Fruit fly (Drosophila melanogaster) whole organism, embryonic: ENCODE data around the gene CG11608.

Experiments
- Adf1 ChIP-seq: fragments of 200-800 bp; sonication (Bioruptor generic); IDR thresholded peaks from 2 replicates; pipeline ENCODE4 v1.3.6; 2022; ENCODE audit warnings: missing biosample characterization, missing genetic modification characterization
- Blimp-1 ChIP-seq: fragments of 200-800 bp; sonication (Bioruptor generic); optimal IDR thresholded peaks from 3 replicates; lab custom pipeline; 2018; ENCODE audit warnings: missing biosample characterization, missing genetic modification characterization, mild to moderate bottlenecking, moderate library complexity, missing genetic modification reagents
- CG10543 ChIP-seq: fragments of 200-800 bp; sonication (Bioruptor generic); optimal IDR thresholded peaks from 3 replicates; lab custom pipeline; 2017; ENCODE audit warnings: missing biosample characterization, mild to moderate bottlenecking, missing genetic modification characterization, moderate library complexity
- CG12236 ChIP-seq: fragments of 200-800 bp; sonication (Bioruptor generic); optimal IDR thresholded peaks from 2 replicates; lab custom pipeline; 2016; ENCODE audit warnings: missing biosample characterization, missing genetic modification characterization
- CG13287 ChIP-seq: fragments of 200-800 bp; sonication (Bioruptor generic); IDR thresholded peaks from 2 replicates; pipeline ENCODE4 v1.3.6; 2022; ENCODE audit warnings: missing biosample characterization, missing genetic modification characterization; ENCODE audit not compliant: partially characterized antibody
- CG13296 ChIP-seq: fragments of 200-800 bp; sonication (Bioruptor generic); optimal IDR thresholded peaks from 3 replicates; lab custom pipeline; 2018; ENCODE audit warnings: missing biosample characterization, mild to moderate bottlenecking, missing genetic modification characterization
- CG17802 ChIP-seq: fragments of 200-800 bp; sonication (Bioruptor generic); optimal IDR thresholded peaks from 2 replicates; lab custom pipeline; 2018; ENCODE audit warnings: missing biosample characterization, mild to moderate bottlenecking, missing genetic modification characterization, moderate library complexity
- CG18599 ChIP-seq: fragments of 200-800 bp; sonication (Bioruptor generic); optimal IDR thresholded peaks from 3 replicates; lab custom pipeline; 2017; ENCODE audit warnings: missing biosample characterization, missing genetic modification characterization, mild to moderate bottlenecking, moderate library complexity, missing genetic modification reagents
- CG2120 ChIP-seq: fragments of 200-800 bp; sonication (Bioruptor generic); optimal IDR thresholded peaks from 3 replicates; lab custom pipeline; 2016; ENCODE audit warnings: missing biosample characterization, missing genetic modification characterization
- CG30403 ChIP-seq: fragments of 200-800 bp; sonication (Bioruptor generic); optimal IDR thresholded peaks from 3 replicates; lab custom pipeline; 2016; ENCODE audit warnings: missing biosample characterization, missing genetic modification characterization
- CG32532 ChIP-seq: fragments of 200-800 bp; sonication (Bioruptor generic); IDR thresholded peaks from 2 replicates; pipeline ENCODE4 v1.3.6; 2022; ENCODE audit warnings: missing biosample characterization, missing genetic modification characterization
- CG34376 ChIP-seq: fragments of 200-800 bp; sonication (Bioruptor generic); optimal IDR thresholded peaks from 2 replicates; lab custom pipeline; 2018; ENCODE audit warnings: missing biosample characterization, mild to moderate bottlenecking, missing genetic modification characterization
- CG3995 ChIP-seq: fragments of 200-800 bp; sonication (Bioruptor generic); optimal IDR thresholded peaks from 3 replicates; lab custom pipeline; 2016; ENCODE audit warnings: missing biosample characterization, missing genetic modification characterization
- CG42726 ChIP-seq: fragments of 200-800 bp; sonication (Bioruptor generic); IDR thresholded peaks from 2 replicates; pipeline ENCODE4 v1.3.6; 2022; ENCODE audit warnings: missing biosample characterization, missing genetic modification characterization; ENCODE audit not compliant: partially characterized antibody
- CG6683 ChIP-seq: fragments of 200-800 bp; sonication (Bioruptor generic); optimal IDR thresholded peaks from 2 replicates; lab custom pipeline; 2017; ENCODE audit warnings: missing biosample characterization, mild to moderate bottlenecking, missing genetic modification characterization, missing genetic modification reagents
- CG7963 ChIP-seq: fragments of 200-800 bp; sonication (Bioruptor generic); IDR thresholded peaks from 3 replicates; pipeline ENCODE4 v1.3.6; 2022; ENCODE audit warnings: missing biosample characterization, missing genetic modification characterization; ENCODE audit not compliant: partially characterized antibody
- CrebB ChIP-seq: fragments of 200-800 bp; sonication (Bioruptor generic); optimal IDR thresholded peaks from 3 replicates; lab custom pipeline; 2018; ENCODE audit warnings: missing biosample characterization, mild to moderate bottlenecking, missing genetic modification characterization
- Doc2 ChIP-seq: fragments of 200-800 bp; sonication (Bioruptor generic); IDR thresholded peaks from 2 replicates; pipeline ENCODE4 v1.3.6; 2022; ENCODE audit warnings: missing biosample characterization, missing genetic modification characterization
- Drgx ChIP-seq: fragments of 200-800 bp; sonication (Bioruptor generic); IDR thresholded peaks from 2 replicates; pipeline ENCODE4 v1.3.6; 2022; ENCODE audit warnings: missing biosample characterization, missing genetic modification characterization
- Fer3 ChIP-seq: fragments of 200-800 bp; sonication (Bioruptor generic); optimal IDR thresholded peaks from 2 replicates; lab custom pipeline; 2018; ENCODE audit warnings: missing biosample characterization, mild to moderate bottlenecking, missing genetic modification characterization, moderate library complexity
- HLH4C ChIP-seq: fragments of 200-800 bp; sonication (Bioruptor generic); IDR thresholded peaks from 3 replicates; pipeline ENCODE4 v1.3.6; 2022; ENCODE audit warnings: missing biosample characterization, missing genetic modification characterization; ENCODE audit not compliant: partially characterized antibody
- Hr78 ChIP-seq, 2 experiments: fragments of 200-800 bp in 1 of 2; fragments of >200 bp in 1 of 2; sonication (Bioruptor generic) in 1 of 2; optimal IDR thresholded peaks; 2 replicates each; lab custom pipeline; 2017 to 2019; ENCODE audit warnings: missing biosample characterization in 2 of 2, missing genetic modification characterization in 2 of 2, mild to moderate bottlenecking in 1 of 2, moderate library complexity in 1 of 2
- Lim3 ChIP-seq: fragments of 200-800 bp; sonication (Bioruptor generic); IDR thresholded peaks from 2 replicates; pipeline ENCODE4 v1.3.6; 2022; ENCODE audit warnings: missing biosample characterization, missing genetic modification characterization
- Rfx ChIP-seq: fragments of 200-800 bp; sonication (Bioruptor generic); IDR thresholded peaks from 2 replicates; pipeline ENCODE4 v1.3.6; 2022; ENCODE audit warnings: missing biosample characterization, missing genetic modification characterization
- Stat92E ChIP-seq, 3 experiments: fragments of >200 bp in 2 of 3; fragments of 200-800 bp in 1 of 3; sonication (Bioruptor generic) in 1 of 3; optimal IDR thresholded peaks; 2 replicates each; lab custom pipeline; 2017 to 2019; ENCODE audit warnings: missing biosample characterization in 3 of 3, missing genetic modification characterization in 3 of 3, mild to moderate bottlenecking in 1 of 3, moderate library complexity in 1 of 3
- TFAM ChIP-seq: fragments of 200-800 bp; sonication (Bioruptor generic); optimal IDR thresholded peaks from 2 replicates; lab custom pipeline; 2017; ENCODE audit warnings: missing biosample characterization, missing genetic modification characterization, inconsistent platforms
- bsh ChIP-seq, 2 experiments: fragments of 200-800 bp; sonication (Bioruptor generic); optimal IDR thresholded peaks; 2 replicates each; lab custom pipeline; 2017 to 2018; ENCODE audit warnings: mild to moderate bottlenecking in 2 of 2, missing biosample characterization in 2 of 2, missing genetic modification characterization in 2 of 2, moderate library complexity in 1 of 2
- cas ChIP-seq: fragments of 200-800 bp; sonication (Bioruptor generic); IDR thresholded peaks from 2 replicates; pipeline ENCODE4 v1.3.6; 2022; ENCODE audit warnings: missing biosample characterization, missing genetic modification characterization
- chinmo ChIP-seq: fragments of 200-800 bp; sonication (Bioruptor generic); IDR thresholded peaks from 4 replicates; pipeline ENCODE4 v1.3.6; 2022; ENCODE audit warnings: missing biosample characterization, missing genetic modification characterization; ENCODE audit not compliant: partially characterized antibody
- cwo ChIP-seq: fragments of 200-800 bp; sonication (Bioruptor generic); optimal IDR thresholded peaks from 3 replicates; lab custom pipeline; 2017; ENCODE audit warnings: missing biosample characterization, missing genetic modification characterization, mild to moderate bottlenecking, moderate library complexity, missing genetic modification reagents
- dimm ChIP-seq: fragments of 200-800 bp; sonication (Bioruptor generic); IDR thresholded peaks from 2 replicates; pipeline ENCODE4 v1.3.6; 2022; ENCODE audit warnings: missing biosample characterization, missing genetic modification characterization
- dysf ChIP-seq: fragments of 200-800 bp; sonication (Bioruptor generic); IDR thresholded peaks from 3 replicates; pipeline ENCODE4 v1.3.6; 2022; ENCODE audit warnings: missing biosample characterization, missing genetic modification characterization
- fru ChIP-seq: fragments of >200 bp; optimal IDR thresholded peaks from 2 replicates; lab custom pipeline; 2017
- ftz-f1 ChIP-seq: fragments of 200-800 bp; sonication (Bioruptor generic); optimal IDR thresholded peaks from 2 replicates; lab custom pipeline; 2016; ENCODE audit warnings: missing biosample characterization, missing genetic modification characterization
- hkb ChIP-seq, 2 experiments: fragments of 200-800 bp in 1 of 2; fragments of >200 bp in 1 of 2; sonication (Bioruptor generic) in 1 of 2; IDR thresholded peaks in 1 of 2; optimal IDR thresholded peaks in 1 of 2; 2 replicates each; pipeline versions ENCODE4 v1.3.6 to Lab custom; 2017 to 2022; ENCODE audit warnings: missing biosample characterization in 1 of 2, missing genetic modification characterization in 1 of 2
- lab ChIP-seq: fragments of 200-800 bp; sonication (Bioruptor generic); optimal IDR thresholded peaks from 3 replicates; lab custom pipeline; 2017; ENCODE audit warnings: missing biosample characterization, missing genetic modification characterization, mild to moderate bottlenecking, moderate library complexity, missing genetic modification reagents
- lov ChIP-seq, 2 experiments: fragments of 200-800 bp in 1 of 2; fragments of >200 bp in 1 of 2; sonication (Bioruptor generic) in 1 of 2; IDR thresholded peaks in 1 of 2; optimal IDR thresholded peaks in 1 of 2; 2 replicates in 1 of 2; 3 replicates in 1 of 2; pipeline versions ENCODE4 v1.3.6 to Lab custom; 2017 to 2022; ENCODE audit warnings: missing biosample characterization in 1 of 2, missing genetic modification characterization in 1 of 2
- nmo ChIP-seq: fragments of 200-800 bp; sonication (Bioruptor generic); optimal IDR thresholded peaks from 2 replicates; lab custom pipeline; 2018; ENCODE audit warnings: missing biosample characterization, mild to moderate bottlenecking, missing genetic modification characterization, moderate library complexity
- pan ChIP-seq, 4 experiments: fragments of >200 bp in 3 of 4; fragments of 200-800 bp in 1 of 4; sonication (Bioruptor generic) in 1 of 4; optimal IDR thresholded peaks in 3 of 4; IDR thresholded peaks in 1 of 4; 2 replicates each; pipeline versions ENCODE4 v1.3.6 to Lab custom; 2017 to 2022; ENCODE audit warnings: missing biosample characterization in 2 of 4, missing genetic modification characterization in 2 of 4, mixed read lengths in 1 of 4
- phol ChIP-seq: fragments of 200-800 bp; sonication (Bioruptor generic); optimal IDR thresholded peaks from 3 replicates; lab custom pipeline; 2018; ENCODE audit warnings: missing biosample characterization, mild to moderate bottlenecking, missing genetic modification characterization, moderate library complexity
- prd ChIP-seq, 3 experiments: fragments of >200 bp in 2 of 3; fragments of 200-800 bp in 1 of 3; sonication (Bioruptor generic) in 1 of 3; optimal IDR thresholded peaks in 2 of 3; IDR thresholded peaks in 1 of 3; 2 replicates in 2 of 3; 3 replicates in 1 of 3; pipeline versions ENCODE4 v1.3.6 to Lab custom; 2017 to 2022; ENCODE audit warnings: missing biosample characterization in 1 of 3, missing genetic modification characterization in 1 of 3
- repo ChIP-seq: fragments of 200-800 bp; sonication (Bioruptor generic); optimal IDR thresholded peaks from 2 replicates; lab custom pipeline; 2016; ENCODE audit warnings: missing biosample characterization, missing genetic modification characterization
- seq ChIP-seq: fragments of 200-800 bp; sonication (Bioruptor generic); IDR thresholded peaks from 2 replicates; pipeline ENCODE4 v1.3.6; 2022; ENCODE audit warnings: missing biosample characterization, missing genetic modification characterization
- so ChIP-seq: fragments of 200-800 bp; sonication (Bioruptor generic); IDR thresholded peaks from 3 replicates; pipeline ENCODE4 v1.3.6; 2022; ENCODE audit warnings: missing biosample characterization, missing genetic modification characterization
- sug ChIP-seq: fragments of 200-800 bp; optimal IDR thresholded peaks from 2 replicates; lab custom pipeline; 2019; ENCODE audit warnings: missing biosample characterization, mild to moderate bottlenecking, missing genetic modification characterization, moderate library complexity

Gene CG11608

dm6 chr3R:12674041-12674623, 35.9 kb downstream of the CG11608 start, which contains the start of gene Gnmt (continued):
- TF ChIP-seq CG12236 (GFP tag; lab: Kevin White, UChicago) = no peak
- no peak for TF ChIP-seq CG42726
- no peak for TF ChIP-seq HLH4C (GFP tag; lab: Robert Waterston, UW)
- TF ChIP-seq Blimp-1 (GFP tag; lab: Kevin White, UChicago) = peak; percentile 5
- peak; percentile 86 for TF ChIP-seq cwo (GFP tag; lab: Kevin White, UChicago)
- TF ChIP-seq CG18599 = peak; percentile 70
- TF ChIP-seq chinmo (GFP tag; lab: Robert Waterston, UW) = 0 out of 4 replicates have a peak, but pooled peaks have one; percentile 19
- peak in 1 of 2 experiments; percentile 10 for TF ChIP-seq bsh (GFP tag; optimal IDR thresholded peaks at IDR 0.05; lab: Kevin White, UChicago)
- peak; percentile 16 for TF ChIP-seq CG2120 (GFP tag; lab: Kevin White, UChicago)
- 0 out of 2 replicates have a peak, but pooled peaks have one; percentile 20 for TF ChIP-seq seq (GFP tag; lab: Robert Waterston, UW)
- TF ChIP-seq ftz-f1 = peak; percentile 26
- TF ChIP-seq CG34376 (GFP tag; lab: Kevin White, UChicago) = peak; percentile 78
- TF ChIP-seq nmo (GFP tag; lab: Kevin White, UChicago) = peak; percentile 5
- TF ChIP-seq CG32532 (GFP tag; lab: Robert Waterston, UW) = peak; percentile 33; the same call in 1 of the 2 replicates
- TF ChIP-seq dysf = peak; percentile 10; the same call in 1 of the 3 replicates
- TF ChIP-seq Lim3 (GFP tag; lab: Robert Waterston, UW) = no peak
- TF ChIP-seq CG10543 (GFP tag; lab: Kevin White, UChicago) = peak; percentile 10
- peak in 1 of 2 experiments; percentile 87 for TF ChIP-seq Hr78 (GFP tag; optimal IDR thresholded peaks at IDR 0.05; lab: Kevin White, UChicago)
- peak; percentile 11 for TF ChIP-seq CG30403 (GFP tag; lab: Kevin White, UChicago)
- peak; percentile 56 for TF ChIP-seq Rfx (GFP tag; lab: Robert Waterston, UW)
- TF ChIP-seq sug = peak; percentile 84
- no peak for TF ChIP-seq hkb (optimal IDR thresholded peaks at IDR 0.05; lab: Kevin White, UChicago)
- 0 out of 2 replicates have a peak, but pooled peaks have one; percentile 9 for TF ChIP-seq hkb (GFP tag; IDR thresholded peaks at IDR 0.05; lab: Robert Waterston, UW)
- TF ChIP-seq CG6683 (GFP tag; lab: Kevin White, UChicago) = no peak
- TF ChIP-seq lab = peak; percentile 22
- TF ChIP-seq Fer3 = peak; percentile 40
- no peak for TF ChIP-seq pan (optimal IDR thresholded peaks at IDR 0.05; lab: Kevin White, UChicago)
- TF ChIP-seq pan (GFP tag; optimal IDR thresholded peaks at IDR 0.05 in 1 of 2, IDR thresholded peaks at IDR 0.05 in 1 of 2) = peak in 1 of 2 experiments; percentile 16

dm6 chr3R:12676160-12676559, 37.9 kb downstream of the CG11608 start, which contains the start of gene CG43630:
TSS of gene CG43630 (minus strand) at chr3R:12676260.
- no peak for TF ChIP-seq Doc2 (GFP tag; lab: Robert Waterston, UW)
- TF ChIP-seq TFAM (GFP tag; lab: Kevin White, UChicago) = no peak
- TF ChIP-seq CrebB (tag; lab: Kevin White, UChicago) = no peak
- no peak for TF ChIP-seq Drgx (GFP tag; lab: Robert Waterston, UW)
- no peak for TF ChIP-seq ftz-f1
- TF ChIP-seq dimm (GFP tag; lab: Robert Waterston, UW) = no peak
- TF ChIP-seq Stat92E (GFP tag; optimal IDR thresholded peaks at IDR 0.05; lab: Kevin White, UChicago) = no peak
- no peak for TF ChIP-seq CG13287 (GFP tag; lab: Robert Waterston, UW)
- no peak for TF ChIP-seq fru (lab: Kevin White, UChicago)
- no peak for TF ChIP-seq so (GFP tag; lab: Robert Waterston, UW)
- TF ChIP-seq CG17802 (tag; lab: Kevin White, UChicago) = no peak
- TF ChIP-seq CG7963 (GFP tag; lab: Robert Waterston, UW) = no peak
- TF ChIP-seq repo = no peak
- TF ChIP-seq CG13296 = no peak
- no peak for TF ChIP-seq Adf1 (GFP tag; lab: Robert Waterston, UW)
- no peak for TF ChIP-seq phol (tag; lab: Kevin White, UChicago)
- no peak for TF ChIP-seq prd (optimal IDR thresholded peaks at IDR 0.05; lab: Kevin White, UChicago)
- no peak for TF ChIP-seq prd (GFP tag; IDR thresholded peaks at IDR 0.05; lab: Robert Waterston, UW)
- no peak for TF ChIP-seq lov (optimal IDR thresholded peaks at IDR 0.05; lab: Kevin White, UChicago)
- TF ChIP-seq lov (GFP tag; IDR thresholded peaks at IDR 0.05; lab: Robert Waterston, UW) = no peak
- TF ChIP-seq CG3995 = no peak
- TF ChIP-seq cas (GFP tag; lab: Robert Waterston, UW) = no peak
